Worm (Caenorhabditis elegans): ENCODE results near the gene ttll-15.

ttll-15 gene

ce11 chrV:10363834-10364233 is 5.5 kb downstream of the ttll-15 start:
- TF ChIP-seq nhr-237 (tag; optimal IDR thresholded peaks at IDR 0.05): no peak
- TF ChIP-seq fkh-2 (tag; optimal IDR thresholded peaks at IDR 0.05): no peak
- no peak for TF ChIP-seq nhr-76 (tag; optimal IDR thresholded peaks at IDR 0.05)
- TF ChIP-seq elt-2 (tag; optimal IDR thresholded peaks at IDR 0.05): no peak
- TF ChIP-seq pha-4 (tag; optimal IDR thresholded peaks at IDR 0.05): no peak
- TF ChIP-seq nhr-23 (tag; optimal IDR thresholded peaks at IDR 0.05): no peak
- no peak for TF ChIP-seq pqm-1 (tag; optimal IDR thresholded peaks at IDR 0.05)
- TF ChIP-seq elt-1 (tag; optimal IDR thresholded peaks at IDR 0.05): no peak
- no peak for TF ChIP-seq lin-39 (tag; optimal IDR thresholded peaks at IDR 0.05)
- TF ChIP-seq ama-1 (optimal IDR thresholded peaks at IDR 0.05): no peak

ce11 chrV:10368256-10368655 is 9.9 kb downstream of the ttll-15 start, which contains the start of gene sri-20:
sri-20 (plus strand) TSS chrV:10368556.
- TF ChIP-seq ceh-82 (tag; optimal IDR thresholded peaks at IDR 0.05): no peak
- TF ChIP-seq elt-3 (tag; optimal IDR thresholded peaks at IDR 0.05): no peak
- TF ChIP-seq daf-12 (tag; optimal IDR thresholded peaks at IDR 0.05): no peak
- TF ChIP-seq fos-1 (tag; optimal IDR thresholded peaks at IDR 0.05): no peak
- TF ChIP-seq ceh-9 (tag; optimal IDR thresholded peaks at IDR 0.05): no peak
- TF ChIP-seq fkh-10 (GFP tag; optimal IDR thresholded peaks at IDR 0.05): no peak
- TF ChIP-seq eor-1 (tag; optimal IDR thresholded peaks at IDR 0.05): no peak
- no peak for TF ChIP-seq nfya-1 (tag; optimal IDR thresholded peaks at IDR 0.05; ENCODE audit: insufficient read depth)
- no peak for TF ChIP-seq elt-2 (tag; optimal IDR thresholded peaks at IDR 0.05)
- TF ChIP-seq mdl-1 (tag; optimal IDR thresholded peaks at IDR 0.05): no peak
- TF ChIP-seq lin-39 (tag; optimal IDR thresholded peaks at IDR 0.05): no peak
- no peak for TF ChIP-seq ceh-16 (tag; optimal IDR thresholded peaks at IDR 0.05)
- no peak for TF ChIP-seq fkh-2 (tag; optimal IDR thresholded peaks at IDR 0.05)
- no peak for TF ChIP-seq ceh-28 (tag; optimal IDR thresholded peaks at IDR 0.05)
- TF ChIP-seq unc-62 (GFP tag; optimal IDR thresholded peaks at IDR 0.05): no peak
- TF ChIP-seq tbx-2 (tag; optimal IDR thresholded peaks at IDR 0.05): no peak

DNA sequence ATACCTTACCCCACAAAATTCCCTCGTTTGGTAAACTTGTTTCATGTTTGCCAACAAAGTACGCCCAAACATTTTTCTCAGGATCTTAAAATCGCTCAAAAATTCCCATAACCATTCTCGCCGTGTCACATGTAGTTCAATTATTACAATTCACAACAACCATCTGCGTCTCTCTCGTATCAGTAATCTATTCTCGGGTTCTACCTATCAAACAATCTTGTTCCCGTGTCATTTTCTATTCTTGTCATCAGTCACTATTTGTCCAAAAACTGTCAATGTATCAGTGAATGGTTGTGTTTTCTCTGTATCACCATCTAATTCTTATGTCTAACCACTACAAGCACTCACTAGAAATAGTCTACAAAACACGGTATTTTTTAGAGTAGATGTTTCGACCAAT is 12.8 kb downstream of the ttll-15 start:
- peak; percentile 40 for TF ChIP-seq pqm-1 (tag; optimal IDR thresholded peaks at IDR 0.05)
- peak; percentile 45 for TF ChIP-seq jun-1 (tag; optimal IDR thresholded peaks at IDR 0.05)
- peak; percentile 84 for TF ChIP-seq elt-2 (tag; optimal IDR thresholded peaks at IDR 0.05)
- no peak for TF ChIP-seq daf-12 (tag; optimal IDR thresholded peaks at IDR 0.05)

ce11 chrV:10371951-10372350 is 13.6 kb downstream of the ttll-15 start, which contains the start of gene ugt-49:
ugt-49 (plus strand) TSS chrV:10372321.
- TF ChIP-seq fkh-10 (GFP tag; optimal IDR thresholded peaks at IDR 0.05): no peak
- no peak for TF ChIP-seq ceh-28 (tag; optimal IDR thresholded peaks at IDR 0.05)
- TF ChIP-seq nhr-67 (tag; optimal IDR thresholded peaks at IDR 0.05): no peak
- TF ChIP-seq daf-12 (tag; optimal IDR thresholded peaks at IDR 0.05): no peak
- peak; percentile 63 for TF ChIP-seq elt-2 (tag; optimal IDR thresholded peaks at IDR 0.05)
- no peak for TF ChIP-seq nhr-12 (tag; optimal IDR thresholded peaks at IDR 0.05)
- TF ChIP-seq pqm-1 (tag; optimal IDR thresholded peaks at IDR 0.05): peak; percentile 40
- no peak for TF ChIP-seq nhr-23 (tag; optimal IDR thresholded peaks at IDR 0.05)
- no peak for TF ChIP-seq mml-1 (tag; optimal IDR thresholded peaks at IDR 0.05)
- TF ChIP-seq sea-2 (GFP tag; optimal IDR thresholded peaks at IDR 0.05): no peak
- TF ChIP-seq elt-1 (tag; optimal IDR thresholded peaks at IDR 0.05): no peak
- TF ChIP-seq pha-4 (tag; optimal IDR thresholded peaks at IDR 0.05): peak; percentile 23

- TF ChIP-seq nhr-67 (tag; optimal IDR thresholded peaks at IDR 0.05) (no peak), skn-1 (tag; optimal IDR thresholded peaks at IDR 0.05) (no peak), snpc-4 (tag; optimal IDR thresholded peaks at IDR 0.05) (no peak), pha-4 (tag; optimal IDR thresholded peaks at IDR 0.05) (no peak), nhr-23 (tag; optimal IDR thresholded peaks at IDR 0.05) (no peak), elt-3 (tag; optimal IDR thresholded peaks at IDR 0.05) (no peak), fkh-10 (GFP tag; optimal IDR thresholded peaks at IDR 0.05) (no peak), nhr-76 (tag; optimal IDR thresholded peaks at IDR 0.05) (no peak), nhr-12 (tag; optimal IDR thresholded peaks at IDR 0.05) (no peak), tbx-2 (tag; optimal IDR thresholded peaks at IDR 0.05) (no peak), nhr-43 (tag; optimal IDR thresholded peaks at IDR 0.05; ENCODE audit: poor library complexity, severe bottlenecking) (no peak), pqm-1 (tag; optimal IDR thresholded peaks at IDR 0.05) (no peak)
Observed at ce11 chrV:10379293-10379692, 21.0 kb downstream of the ttll-15 start, which contains the start of gene AC3.12. AC3.12 (minus strand) TSS chrV:10379393.

ce11 chrV:10379761-10380160 is 21.4 kb downstream of the ttll-15 start:
- no peak for TF ChIP-seq nhr-237 (tag; optimal IDR thresholded peaks at IDR 0.05)
- no peak for TF ChIP-seq hmg-11 (tag; optimal IDR thresholded peaks at IDR 0.05)
- no peak for TF ChIP-seq elt-1 (tag; optimal IDR thresholded peaks at IDR 0.05)
- TF ChIP-seq ztf-11 (tag; optimal IDR thresholded peaks at IDR 0.05): no peak
- TF ChIP-seq nhr-76 (tag; optimal IDR thresholded peaks at IDR 0.05): no peak
- TF ChIP-seq ceh-82 (tag; optimal IDR thresholded peaks at IDR 0.05): no peak
- TF ChIP-seq lin-39 (tag; optimal IDR thresholded peaks at IDR 0.05): no peak
- TF ChIP-seq mml-1 (tag; optimal IDR thresholded peaks at IDR 0.05): no peak
- no peak for TF ChIP-seq skn-1 (tag; optimal IDR thresholded peaks at IDR 0.05)
- no peak for TF ChIP-seq nhr-67 (tag; optimal IDR thresholded peaks at IDR 0.05)
- no peak for TF ChIP-seq pha-4 (tag; optimal IDR thresholded peaks at IDR 0.05)
- TF ChIP-seq eor-1 (tag; optimal IDR thresholded peaks at IDR 0.05): no peak

All from whole organism, L3 larva.